Comparison of ENCODE assay signal across 1 worm cellular context in genomic region chrIII:10096525-10096972, ce11.
TF ChIP-seq lines count a peak whose summit lies in the region.

No protein-coding gene starts in this region.

TF ChIP-seq in whole organism, L1 larva, 84 proteins besides CTCF, POLR2A, EP300 and RAD21 (continued from another document):
- TF ChIP-seq nhr-20 (tag; optimal IDR thresholded peaks at IDR 0.05; lab: Kevin White, UChicago) (peak; percentile 92), ceh-8 (GFP tag; optimal IDR thresholded peaks at IDR 0.05; lab: Kevin White, UChicago) (peak; percentile 86), C04F5.9 (tag; optimal IDR thresholded peaks at IDR 0.05; lab: Kevin White, UChicago) (no peak), ama-1 (optimal IDR thresholded peaks at IDR 0.05; lab: Kevin White, UChicago) (peak; percentile 53), nhr-76 (tag; optimal IDR thresholded peaks at IDR 0.05; lab: Kevin White, UChicago) (no peak), hlh-4 (tag; optimal IDR thresholded peaks at IDR 0.05; lab: Kevin White, UChicago) (no peak), lin-15B (tag; optimal IDR thresholded peaks at IDR 0.05; lab: Kevin White, UChicago) (peak; percentile 35), nhr-11 (tag; optimal IDR thresholded peaks at IDR 0.05; lab: Kevin White, UChicago) (peak; percentile 87), mep-1 (tag; optimal IDR thresholded peaks at IDR 0.05; lab: Kevin White, UChicago) (peak; percentile 83), aly-2 (tag; optimal IDR thresholded peaks at IDR 0.05; lab: Kevin White, UChicago) (peak; percentile 78), blmp-1 (tag; optimal IDR thresholded peaks at IDR 0.05; lab: Kevin White, UChicago) (peak; percentile 66), zag-1 (tag; optimal IDR thresholded peaks at IDR 0.05; lab: Kevin White, UChicago) (peak; percentile 28), ztf-4 (tag; optimal IDR thresholded peaks at IDR 0.05; lab: Kevin White, UChicago) (peak; percentile 54), unc-98 (GFP tag; IDR thresholded peaks at IDR 0.05; lab: Robert Waterston, UW) (no peak; the same call in 1 of the 2 replicates), nhr-47 (tag; optimal IDR thresholded peaks at IDR 0.05; lab: Kevin White, UChicago) (peak; percentile 94), mef-2 (tag; optimal IDR thresholded peaks at IDR 0.05; lab: Kevin White, UChicago) (peak; percentile 79), C16A3.4 (tag; optimal IDR thresholded peaks at IDR 0.05; lab: Kevin White, UChicago) (no peak), nhr-12 (tag; optimal IDR thresholded peaks at IDR 0.05; lab: Kevin White, UChicago) (no peak), pax-3 (tag; optimal IDR thresholded peaks at IDR 0.05; lab: Kevin White, UChicago) (peak; percentile 53), mab-9 (GFP tag; IDR thresholded peaks at IDR 0.05; lab: Robert Waterston, UW) (peak; percentile 50; the same call in 1 of the 2 replicates), pag-3 (tag; optimal IDR thresholded peaks at IDR 0.05; lab: Kevin White, UChicago; ENCODE audit: borderline replicate concordance, insufficient read depth) (no peak), ceh-82 (tag; optimal IDR thresholded peaks at IDR 0.05; lab: Kevin White, UChicago) (peak; percentile 80 to 88 (median 82)), nhr-85 (tag; lab: Kevin White, UChicago) (peak; percentile 93), sup-37 (GFP tag; optimal IDR thresholded peaks at IDR 0.05; lab: Kevin White, UChicago) (no peak)
